Worm (Caenorhabditis elegans) whole organism, midembryonic: Measurements from ENCODE around the gene spe-42.

ENCODE experiments used
- flt-1 ChIP-seq: fragments of 200-800 bp; sonication (Bioruptor generic); IDR thresholded peaks from 2 replicates; pipeline ENCODE4 v1.3.6; 2022; ENCODE audit warnings: missing genetic modification characterization, missing compliant biosample characterization
- klf-2 ChIP-seq: fragments of 200-800 bp; sonication (Bioruptor generic); conservative IDR thresholded peaks from 2 replicates; pipeline ENCODE4 v1.3.6; 2022; ENCODE audit warnings: missing genetic modification reagents, missing genetic modification characterization, missing compliant biosample characterization

DNA sequence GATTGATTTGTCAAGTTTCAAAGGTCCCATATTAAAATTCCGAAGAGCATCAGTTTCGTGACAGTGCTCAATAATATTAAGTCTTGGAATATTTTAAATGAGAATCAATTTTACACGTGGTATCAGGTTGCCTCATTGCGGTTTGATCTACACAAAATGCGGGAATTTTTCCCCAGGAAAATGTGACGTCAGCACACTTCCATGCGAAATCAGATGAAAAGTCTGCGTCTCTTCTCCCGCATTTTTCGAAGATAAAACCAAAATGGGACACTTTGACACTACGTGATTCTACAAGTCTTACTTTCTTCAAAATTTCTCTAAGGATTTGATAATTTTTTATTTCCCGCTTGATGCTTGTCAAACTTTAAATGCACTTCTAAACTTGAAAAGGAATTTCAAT is 13.9 kb downstream of the spe-42 start:
- no peak for TF ChIP-seq flt-1
- no peak for TF ChIP-seq klf-2 (GFP tag; lab: Robert Waterston, UW)
